ENCODE assay signal across 4 fruit fly cellular contexts in the genomic region with DNA sequence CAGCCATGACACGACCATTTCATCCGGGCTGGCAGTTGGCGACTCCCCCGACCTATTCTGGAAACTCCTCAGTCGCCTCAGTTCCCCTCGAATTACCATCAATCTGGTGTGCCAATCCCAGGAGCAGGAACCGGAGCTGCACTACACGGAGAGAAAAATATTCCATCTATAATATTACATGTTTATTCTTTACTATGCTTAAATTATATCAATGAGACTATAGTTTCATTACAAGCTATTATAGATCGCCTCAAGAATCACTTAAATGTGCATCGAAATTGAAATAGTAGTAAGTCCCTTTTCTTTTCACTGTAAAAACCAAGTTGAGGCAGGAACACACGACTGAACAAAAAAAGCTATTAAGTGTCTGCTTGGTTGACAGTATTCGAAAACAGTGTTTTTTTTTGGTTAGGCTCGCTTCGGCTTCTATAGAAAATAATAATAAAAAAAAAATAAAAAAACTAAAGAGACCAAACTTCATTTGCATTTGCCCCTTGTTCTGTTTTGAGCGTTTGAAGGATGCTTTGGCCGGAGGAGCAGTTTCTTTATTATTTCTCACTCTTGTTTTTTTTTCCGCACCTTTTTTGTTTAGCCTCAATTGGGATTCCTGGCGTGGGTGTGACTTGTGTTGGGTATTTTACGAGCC.
TF ChIP-seq lines count a peak whose summit lies in the region.

No protein-coding gene starts in this region.

- no peak for TF ChIP-seq CTCF in whole organism, embryonic (GFP tag; optimal IDR thresholded peaks at IDR 0.05; lab: Kevin White, UChicago)

TF ChIP-seq in whole organism, embryonic, 481 proteins besides CTCF, POLR2A, EP300 and RAD21 (continues in another document):
- TF ChIP-seq gem (tag; optimal IDR thresholded peaks at IDR 0.05; lab: Kevin White, UChicago) = peak; percentile 34
- peak; percentile 72 for TF ChIP-seq Drgx (GFP tag; IDR thresholded peaks at IDR 0.05; lab: Robert Waterston, UW)
- TF ChIP-seq CG17328 (GFP tag; IDR thresholded peaks at IDR 0.05; lab: Robert Waterston, UW) = 0 out of 2 replicates have a peak, but pooled peaks have one; percentile 37
- peak; percentile 25 for TF ChIP-seq dmrt11E (tag; optimal IDR thresholded peaks at IDR 0.05; lab: Kevin White, UChicago)
- TF ChIP-seq CG1603 (tag; optimal IDR thresholded peaks at IDR 0.05; lab: Kevin White, UChicago) = peak; percentile 23
- TF ChIP-seq CG14667 (GFP tag; IDR thresholded peaks at IDR 0.05; lab: Robert Waterston, UW) = no peak
- TF ChIP-seq CG18599 (GFP tag; optimal IDR thresholded peaks at IDR 0.05; lab: Kevin White, UChicago) = peak; percentile 16
- TF ChIP-seq Sox102F (GFP tag; optimal IDR thresholded peaks at IDR 0.05; lab: Kevin White, UChicago) = peak; percentile 10
- TF ChIP-seq slbo (GFP tag; IDR thresholded peaks at IDR 0.05; lab: Robert Waterston, UW) = peak; percentile 45
- no peak for TF ChIP-seq ken (GFP tag; IDR thresholded peaks at IDR 0.05; lab: Robert Waterston, UW)
- peak; percentile 18 for TF ChIP-seq CG2712 (tag; optimal IDR thresholded peaks at IDR 0.05; lab: Kevin White, UChicago)
- no peak for TF ChIP-seq CG14014 (GFP tag; IDR thresholded peaks at IDR 0.05; lab: Robert Waterston, UW)
- peak; percentile 75 for TF ChIP-seq sens (GFP tag; lab: Kevin White, UChicago)
- 0 out of 3 replicates have a peak, but pooled peaks have one; percentile 35 for TF ChIP-seq zfh1 (GFP tag; IDR thresholded peaks at IDR 0.05; lab: Robert Waterston, UW)
- TF ChIP-seq Med (GFP tag; lab: Kevin White, UChicago) = peak; percentile 55
- peak; percentile 2 for TF ChIP-seq Xbp1 (GFP tag; optimal IDR thresholded peaks at IDR 0.05; lab: Kevin White, UChicago)
- TF ChIP-seq CG4404 (GFP tag; IDR thresholded peaks at IDR 0.05; lab: Robert Waterston, UW) = 0 out of 2 replicates have a peak, but pooled peaks have one; percentile 11
- peak; percentile 80 for TF ChIP-seq nom (GFP tag; optimal IDR thresholded peaks at IDR 0.05; lab: Kevin White, UChicago)
- TF ChIP-seq Hsf (GFP tag; optimal IDR thresholded peaks at IDR 0.05; lab: Kevin White, UChicago) = no peak
- peak; percentile 15 for TF ChIP-seq CG12391 (tag; optimal IDR thresholded peaks at IDR 0.05; lab: Kevin White, UChicago)

TF ChIP-seq in whole organism, prepupa, 60 proteins besides CTCF, POLR2A, EP300 and RAD21 (continues in another document):
- TF ChIP-seq CG8319 (GFP tag; optimal IDR thresholded peaks at IDR 0.05; lab: Kevin White, UChicago) = peak; percentile 55
- TF ChIP-seq topi (GFP tag; optimal IDR thresholded peaks at IDR 0.05; lab: Kevin White, UChicago) = peak; percentile 60
- TF ChIP-seq CG15336 (GFP tag; IDR thresholded peaks at IDR 0.05; lab: Robert Waterston, UW) = peak; percentile 80
- TF ChIP-seq OdsH (GFP tag; optimal IDR thresholded peaks at IDR 0.05; lab: Kevin White, UChicago) = peak; percentile 76
- peak; percentile 65 for TF ChIP-seq esn (GFP tag; optimal IDR thresholded peaks at IDR 0.05; lab: Kevin White, UChicago)
- peak; percentile 66 for TF ChIP-seq CG16779 (tag; optimal IDR thresholded peaks at IDR 0.05; lab: Kevin White, UChicago)
- peak; percentile 75 for TF ChIP-seq CG8632 (GFP tag; optimal IDR thresholded peaks at IDR 0.05; lab: Kevin White, UChicago)
- peak; percentile 81 for TF ChIP-seq acj6 (GFP tag; optimal IDR thresholded peaks at IDR 0.05; lab: Kevin White, UChicago)
- peak; percentile 35 for TF ChIP-seq CG11902 (GFP tag; optimal IDR thresholded peaks at IDR 0.05; lab: Kevin White, UChicago)
- peak; percentile 85 for TF ChIP-seq Eip75B (GFP tag; optimal IDR thresholded peaks at IDR 0.05; lab: Kevin White, UChicago)
- TF ChIP-seq Met (GFP tag; optimal IDR thresholded peaks at IDR 0.05; lab: Kevin White, UChicago) = peak; percentile 47
- peak; percentile 61 for TF ChIP-seq lz (GFP tag; optimal IDR thresholded peaks at IDR 0.05; lab: Kevin White, UChicago)
- peak; percentile 52; the same call in 1 of the 2 replicates for TF ChIP-seq CG11294 (GFP tag; IDR thresholded peaks at IDR 0.05; lab: Robert Waterston, UW)
- peak; percentile 88 for TF ChIP-seq CG6808 (GFP tag; optimal IDR thresholded peaks at IDR 0.05; lab: Kevin White, UChicago)
- TF ChIP-seq Hr39 (GFP tag; optimal IDR thresholded peaks at IDR 0.05; lab: Kevin White, UChicago) = peak; percentile 45
- TF ChIP-seq CG32006 (GFP tag; optimal IDR thresholded peaks at IDR 0.05; lab: Kevin White, UChicago) = peak; percentile 80
- TF ChIP-seq CG11762 (GFP tag; optimal IDR thresholded peaks at IDR 0.05; lab: Kevin White, UChicago; ENCODE audit: insufficient read depth) = peak; percentile 54
- peak; percentile 69; the same call in 1 of the 2 replicates for TF ChIP-seq Gug (GFP tag; IDR thresholded peaks at IDR 0.05; lab: Robert Waterston, UW)
- peak; percentile 67 for TF ChIP-seq Sox15 (GFP tag; optimal IDR thresholded peaks at IDR 0.05; lab: Kevin White, UChicago)
- peak; percentile 94 for TF ChIP-seq Ets96B (tag; optimal IDR thresholded peaks at IDR 0.05; lab: Kevin White, UChicago)
- TF ChIP-seq svp (GFP tag; lab: Kevin White, UChicago) = peak; percentile 71

TF ChIP-seq in whole organism, pupa, 21 proteins besides CTCF, POLR2A, EP300 and RAD21:
- TF ChIP-seq gl (tag; optimal IDR thresholded peaks at IDR 0.05; lab: Kevin White, UChicago) (peak; percentile 73), CG12605 (GFP tag; IDR thresholded peaks at IDR 0.05; lab: Robert Waterston, UW) (peak; percentile 75), CG15710 (tag; optimal IDR thresholded peaks at IDR 0.05; lab: Kevin White, UChicago) (peak; percentile 95), CG34367 (tag; optimal IDR thresholded peaks at IDR 0.05; lab: Kevin White, UChicago) (peak; percentile 91), CG17806 (tag; optimal IDR thresholded peaks at IDR 0.05; lab: Kevin White, UChicago) (peak; percentile 87), CG32121 (GFP tag; IDR thresholded peaks at IDR 0.05; lab: Robert Waterston, UW) (peak; percentile 52), CG8301 (tag; optimal IDR thresholded peaks at IDR 0.05; lab: Kevin White, UChicago) (peak; percentile 76), Pif1B (GFP tag; optimal IDR thresholded peaks at IDR 0.05; lab: Kevin White, UChicago) (peak; percentile 83), rn (GFP tag; IDR thresholded peaks at IDR 0.05; lab: Robert Waterston, UW) (peak; percentile 67), D1 (tag; optimal IDR thresholded peaks at IDR 0.05; lab: Kevin White, UChicago) (peak; percentile 32), CG4496 (GFP tag; IDR thresholded peaks at IDR 0.05; lab: Robert Waterston, UW) (peak; percentile 87), CG13204 (GFP tag; optimal IDR thresholded peaks at IDR 0.05; lab: Kevin White, UChicago) (peak; percentile 77), CG8159 (tag; optimal IDR thresholded peaks at IDR 0.05; lab: Kevin White, UChicago) (peak; percentile 89), CG14655 (GFP tag; optimal IDR thresholded peaks at IDR 0.05; lab: Kevin White, UChicago) (peak; percentile 80), Snoo (tag; optimal IDR thresholded peaks at IDR 0.05; lab: Kevin White, UChicago) (peak; percentile 37), CG9948 (tag; optimal IDR thresholded peaks at IDR 0.05; lab: Kevin White, UChicago) (peak; percentile 84), Ets98B (GFP tag; IDR thresholded peaks at IDR 0.05; lab: Robert Waterston, UW) (peak; percentile 81), EcR (GFP tag; optimal IDR thresholded peaks at IDR 0.05; lab: Kevin White, UChicago) (peak; percentile 64), fd96Ca (GFP tag; IDR thresholded peaks at IDR 0.05; lab: Robert Waterston, UW) (peak; percentile 86), Pif1A (GFP tag; optimal IDR thresholded peaks at IDR 0.05; lab: Kevin White, UChicago) (peak; percentile 86), CG10348 (GFP tag; IDR thresholded peaks at IDR 0.05; lab: Robert Waterston, UW) (no peak)

TF ChIP-seq in whole organism, wandering third instar larva, 38 proteins besides CTCF, POLR2A, EP300 and RAD21:
- no peak for TF ChIP-seq pan (optimal IDR thresholded peaks at IDR 0.05; lab: Kevin White, UChicago)
- no peak for TF ChIP-seq dsf (GFP tag; optimal IDR thresholded peaks at IDR 0.05; lab: Kevin White, UChicago; ENCODE audit: borderline replicate concordance)
- TF ChIP-seq br (GFP tag; optimal IDR thresholded peaks at IDR 0.05; lab: Kevin White, UChicago) = peak; percentile 48
- TF ChIP-seq woc (GFP tag; optimal IDR thresholded peaks at IDR 0.05; lab: Kevin White, UChicago) = peak; percentile 6
- no peak for TF ChIP-seq jim (GFP tag; optimal IDR thresholded peaks at IDR 0.05; lab: Kevin White, UChicago)
- TF ChIP-seq Myc (optimal IDR thresholded peaks at IDR 0.05; lab: Kevin White, UChicago) = no peak
- TF ChIP-seq Hnf4 (GFP tag; optimal IDR thresholded peaks at IDR 0.05; lab: Kevin White, UChicago) = peak; percentile 61
- TF ChIP-seq rgr (GFP tag; optimal IDR thresholded peaks at IDR 0.05; lab: Kevin White, UChicago) = peak; percentile 61
- TF ChIP-seq psq (GFP tag; optimal IDR thresholded peaks at IDR 0.05; lab: Kevin White, UChicago) = peak; percentile 33
- TF ChIP-seq Sp1 (GFP tag; optimal IDR thresholded peaks at IDR 0.05; lab: Kevin White, UChicago) = peak; percentile 41
- no peak for TF ChIP-seq lola (GFP tag; optimal IDR thresholded peaks at IDR 0.05; lab: Kevin White, UChicago)
- no peak for TF ChIP-seq dmrt93B (GFP tag; optimal IDR thresholded peaks at IDR 0.05; lab: Kevin White, UChicago)
- peak; percentile 69 for TF ChIP-seq h (GFP tag; optimal IDR thresholded peaks at IDR 0.05; lab: Kevin White, UChicago)
- TF ChIP-seq Hr83 (GFP tag; optimal IDR thresholded peaks at IDR 0.05; lab: Kevin White, UChicago; ENCODE audit: poor library complexity, severe bottlenecking) = no peak
- peak; percentile 60 for TF ChIP-seq ey (GFP tag; optimal IDR thresholded peaks at IDR 0.05; lab: Kevin White, UChicago)
- TF ChIP-seq foxo (GFP tag; optimal IDR thresholded peaks at IDR 0.05; lab: Kevin White, UChicago) = peak in 1 of 2 experiments; percentile 49
- TF ChIP-seq HLH106 (tag; optimal IDR thresholded peaks at IDR 0.05; lab: Kevin White, UChicago) = peak; percentile 35
- no peak for TF ChIP-seq N (GFP tag; optimal IDR thresholded peaks at IDR 0.05; lab: Kevin White, UChicago)
- TF ChIP-seq sage (GFP tag; optimal IDR thresholded peaks at IDR 0.05; lab: Kevin White, UChicago) = no peak
- TF ChIP-seq OdsH (GFP tag; optimal IDR thresholded peaks at IDR 0.05; lab: Kevin White, UChicago) = peak; percentile 31
- TF ChIP-seq fru (GFP tag; optimal IDR thresholded peaks at IDR 0.05; lab: Kevin White, UChicago) = peak; percentile 73
- no peak for TF ChIP-seq Dfd (GFP tag; optimal IDR thresholded peaks at IDR 0.05; lab: Kevin White, UChicago)
